Fruit fly (Drosophila melanogaster) whole organism, wandering third instar larva: Measurements from ENCODE around the gene Men.

Experiments used
- CG32264 ChIP-seq: fragments of 200-800 bp; sonication (Bioruptor generic); optimal IDR thresholded peaks from 2 replicates; lab custom pipeline; 2016; ENCODE audit warnings: missing biosample characterization, missing genetic modification characterization
- HLH106 ChIP-seq: fragments of 200-800 bp; optimal IDR thresholded peaks from 3 replicates; lab custom pipeline; 2019; ENCODE audit warnings: missing biosample characterization, mild to moderate bottlenecking, missing genetic modification characterization, moderate library complexity
- Vsx2 ChIP-seq: fragments of 200-300, 225-300 bp; sonication (Bioruptor generic); optimal IDR thresholded peaks from 2 replicates; lab custom pipeline; 2018; ENCODE audit warnings: missing biosample characterization, missing genetic modification characterization; ENCODE audit not compliant: partially characterized antibody
- ey ChIP-seq: fragments of 200-800 bp; sonication (Bioruptor generic); optimal IDR thresholded peaks from 2 replicates; lab custom pipeline; 2016; ENCODE audit warnings: missing biosample characterization, missing genetic modification characterization
- fru ChIP-seq: fragments of 200-800 bp; sonication (Bioruptor generic); optimal IDR thresholded peaks from 3 replicates; lab custom pipeline; 2016; ENCODE audit warnings: missing biosample characterization, mild to moderate bottlenecking, missing genetic modification characterization
- jim ChIP-seq: fragments of 175-275, 200-325 bp; sonication (Bioruptor generic); optimal IDR thresholded peaks from 2 replicates; lab custom pipeline; 2016; ENCODE audit warnings: missing biosample characterization, mild to moderate bottlenecking, missing genetic modification characterization
- lola ChIP-seq: fragments of >200 bp; optimal IDR thresholded peaks from 2 replicates; lab custom pipeline; 2017; ENCODE audit warnings: missing biosample characterization, missing genetic modification characterization
- pan ChIP-seq: fragments of >200 bp; optimal IDR thresholded peaks from 2 replicates; lab custom pipeline; 2017

DNA sequence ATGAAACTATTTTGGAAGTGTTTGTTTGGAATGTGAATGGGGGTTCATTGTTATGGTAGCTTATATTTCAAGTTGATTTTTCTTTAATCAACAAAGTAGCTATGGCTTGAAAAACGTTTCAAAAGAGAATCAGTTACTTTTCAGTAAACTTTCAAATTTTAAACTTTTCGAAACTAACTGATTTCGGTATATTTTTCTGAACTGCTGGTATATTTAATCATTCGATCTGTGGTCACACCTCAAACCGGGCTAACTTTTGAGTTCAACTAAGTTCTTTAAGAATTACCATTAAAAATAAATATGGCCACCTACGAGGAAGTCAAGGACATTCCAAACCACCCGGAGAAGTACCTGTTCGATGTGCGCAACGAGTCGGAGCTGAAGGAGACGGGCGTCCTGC lies 17.4 kb downstream of the Men start, which contains the start of gene CG12279:
- no peak for TF ChIP-seq ey (GFP tag; lab: Kevin White, UChicago)
- no peak for TF ChIP-seq Vsx2 (GFP tag; lab: Kevin White, UChicago)
- no peak for TF ChIP-seq pan (lab: Kevin White, UChicago)
- TF ChIP-seq CG32264 = no peak
- no peak for TF ChIP-seq lola
- TF ChIP-seq jim (GFP tag; lab: Kevin White, UChicago) = no peak
- TF ChIP-seq fru = no peak
- TF ChIP-seq HLH106 (tag; lab: Kevin White, UChicago) = no peak
